Fruit fly (Drosophila melanogaster) whole organism, embryonic: ENCODE data around the gene Mkp3.

ENCODE experiments used
- B-H2 ChIP-seq: fragments of 200-800 bp; sonication (Bioruptor generic); optimal IDR thresholded peaks from 2 replicates; lab custom pipeline; 2018; ENCODE audit warnings: missing biosample characterization, mild to moderate bottlenecking, missing genetic modification characterization
- CG11504 ChIP-seq: fragments of 200-800 bp; sonication (Bioruptor generic); optimal IDR thresholded peaks from 3 replicates; lab custom pipeline; 2019; ENCODE audit warnings: missing biosample characterization, mild to moderate bottlenecking, missing genetic modification characterization, moderate library complexity
- CG11560 ChIP-seq: fragments of 200-800 bp; sonication (Bioruptor generic); IDR thresholded peaks from 3 replicates; pipeline ENCODE4 v1.3.6; 2022; ENCODE audit warnings: missing biosample characterization, missing genetic modification characterization
- CG11695 ChIP-seq: fragments of 200-800 bp; sonication (Bioruptor generic); IDR thresholded peaks from 3 replicates; pipeline ENCODE4 v1.3.6; 2022; ENCODE audit warnings: missing biosample characterization, missing genetic modification characterization
- CG12659 ChIP-seq: fragments of 200-800 bp; sonication (Bioruptor generic); optimal IDR thresholded peaks from 3 replicates; lab custom pipeline; 2017; ENCODE audit warnings: mild to moderate bottlenecking, missing biosample characterization, missing genetic modification reagents, missing genetic modification characterization
- CG16779 ChIP-seq: fragments of 200-800 bp; sonication (Bioruptor generic); IDR thresholded peaks from 2 replicates; pipeline ENCODE4 v1.3.6; 2022; ENCODE audit warnings: missing biosample characterization, missing genetic modification characterization
- CG17328 ChIP-seq: fragments of 200-800 bp; sonication (Bioruptor generic); IDR thresholded peaks from 2 replicates; pipeline ENCODE4 v1.3.6; 2022; ENCODE audit warnings: missing biosample characterization, missing genetic modification characterization
- CG17829 ChIP-seq: fragments of 200-800 bp; optimal IDR thresholded peaks from 2 replicates; lab custom pipeline; 2019; ENCODE audit warnings: missing biosample characterization, mild to moderate bottlenecking, missing genetic modification characterization, moderate library complexity
- CG2116 ChIP-seq: fragments of 200-800 bp; sonication (Bioruptor generic); optimal IDR thresholded peaks from 3 replicates; lab custom pipeline; 2018; ENCODE audit warnings: missing biosample characterization, mild to moderate bottlenecking, missing genetic modification characterization
- CG2120 ChIP-seq: fragments of 200-800 bp; sonication (Bioruptor generic); optimal IDR thresholded peaks from 3 replicates; lab custom pipeline; 2016; ENCODE audit warnings: missing biosample characterization, missing genetic modification characterization
- CG32772 ChIP-seq: fragments of 200-800 bp; sonication (Bioruptor generic); IDR thresholded peaks from 2 replicates; pipeline ENCODE4 v1.3.6; 2022; ENCODE audit warnings: missing biosample characterization, missing genetic modification characterization
- CG3726 ChIP-seq: fragments of 200-800 bp; sonication (Bioruptor generic); IDR thresholded peaks from 3 replicates; pipeline ENCODE4, ENCODE4 v1.3.6; 2022; ENCODE audit warnings: missing biosample characterization, missing genetic modification characterization
- CG43689 ChIP-seq: fragments of 200-800 bp; sonication (Bioruptor generic); IDR thresholded peaks from 2 replicates; pipeline ENCODE4 v1.3.6; 2022; ENCODE audit warnings: missing biosample characterization, missing genetic modification characterization
- CG4404 ChIP-seq: fragments of 200-800 bp; sonication (Bioruptor generic); IDR thresholded peaks from 2 replicates; pipeline ENCODE4 v1.3.6; 2022; ENCODE audit warnings: missing biosample characterization, missing genetic modification characterization
- CG5245 ChIP-seq: fragments of 200-800 bp; sonication (Bioruptor generic); optimal IDR thresholded peaks from 3 replicates; lab custom pipeline; 2016; ENCODE audit warnings: missing biosample characterization, missing genetic modification characterization
- CG9215 ChIP-seq: fragments of 200-800 bp; sonication (Bioruptor generic); IDR thresholded peaks from 2 replicates; pipeline ENCODE4 v1.3.6; 2022; ENCODE audit warnings: missing biosample characterization, missing genetic modification characterization
- CkIIα-i1 ChIP-seq: fragments of 200-800 bp; sonication (Bioruptor generic); IDR thresholded peaks from 2 replicates; pipeline ENCODE4 v1.3.6; 2022; ENCODE audit warnings: missing biosample characterization, missing genetic modification characterization
- Dp ChIP-seq: fragments of 200-800 bp; sonication (Bioruptor generic); optimal IDR thresholded peaks from 2 replicates; lab custom pipeline; 2018; ENCODE audit warnings: missing biosample characterization, mild to moderate bottlenecking, missing genetic modification characterization, moderate library complexity
- Dref ChIP-seq: fragments of 200-800 bp; sonication (Bioruptor generic); IDR thresholded peaks from 2 replicates; pipeline ENCODE4 v1.3.6; 2022; ENCODE audit warnings: missing biosample characterization, missing genetic modification characterization
- ERR ChIP-seq: fragments of 200-800 bp; sonication (Bioruptor generic); optimal IDR thresholded peaks from 2 replicates; lab custom pipeline; 2016; ENCODE audit warnings: missing biosample characterization, missing genetic modification characterization
- Fer1 ChIP-seq: fragments of 200-800 bp; sonication (Bioruptor generic); optimal IDR thresholded peaks from 2 replicates; lab custom pipeline; 2017; ENCODE audit warnings: missing biosample characterization, mild to moderate bottlenecking, missing genetic modification characterization
- HHEX ChIP-seq: fragments of 200-800 bp; sonication (Bioruptor generic); optimal IDR thresholded peaks from 3 replicates; lab custom pipeline; 2017; ENCODE audit warnings: missing biosample characterization, mild to moderate bottlenecking, missing genetic modification characterization, missing genetic modification reagents
- HLHmδ ChIP-seq: fragments of 200-800 bp; sonication (Bioruptor generic); optimal IDR thresholded peaks from 2 replicates; lab custom pipeline; 2018; ENCODE audit warnings: missing biosample characterization, mild to moderate bottlenecking, missing genetic modification characterization, moderate library complexity
- MBD-R2 ChIP-seq: fragments of 200-800 bp; sonication (Bioruptor generic); IDR thresholded peaks from 2 replicates; pipeline ENCODE4 v1.3.6; 2022; ENCODE audit warnings: missing biosample characterization, missing genetic modification characterization
- Meics ChIP-seq: fragments of 200-800 bp; sonication (Bioruptor generic); optimal IDR thresholded peaks from 2 replicates; lab custom pipeline; 2017; ENCODE audit warnings: missing biosample characterization, mild to moderate bottlenecking, missing genetic modification characterization
- Ssrp ChIP-seq: fragments of 200-800 bp; sonication (Bioruptor generic); optimal IDR thresholded peaks from 2 replicates; lab custom pipeline; 2018; ENCODE audit warnings: missing biosample characterization, mild to moderate bottlenecking, missing genetic modification characterization, moderate library complexity
- Taf1 ChIP-seq: fragments of 200-800 bp; sonication (Bioruptor generic); IDR thresholded peaks from 2 replicates; pipeline ENCODE4 v1.3.6; 2022; ENCODE audit warnings: missing biosample characterization, missing genetic modification characterization
- YL-1 ChIP-seq: fragments of 200-800 bp; sonication (Bioruptor generic); optimal IDR thresholded peaks from 3 replicates; lab custom pipeline; 2017; ENCODE audit warnings: missing biosample characterization, mild to moderate bottlenecking, missing genetic modification characterization
- ac ChIP-seq: fragments of 200-800 bp; sonication (Bioruptor generic); optimal IDR thresholded peaks from 3 replicates; lab custom pipeline; 2017; ENCODE audit warnings: missing biosample characterization, mild to moderate bottlenecking, missing genetic modification characterization
- ato ChIP-seq: fragments of 200-800 bp; sonication (Bioruptor generic); IDR thresholded peaks from 2 replicates; pipeline ENCODE4 v1.3.6; 2022; ENCODE audit warnings: missing biosample characterization, missing genetic modification characterization; ENCODE audit not compliant: partially characterized antibody
- bbx ChIP-seq: fragments of 200-800 bp; sonication (Bioruptor generic); IDR thresholded peaks from 2 replicates; pipeline ENCODE4 v1.3.6; 2022; ENCODE audit warnings: missing biosample characterization, missing genetic modification characterization; ENCODE audit not compliant: partially characterized antibody
- chinmo ChIP-seq: fragments of 200-800 bp; sonication (Bioruptor generic); IDR thresholded peaks from 4 replicates; pipeline ENCODE4 v1.3.6; 2022; ENCODE audit warnings: missing biosample characterization, missing genetic modification characterization; ENCODE audit not compliant: partially characterized antibody
- dmrt11E ChIP-seq: fragments of 200-800 bp; sonication (Bioruptor generic); optimal IDR thresholded peaks from 3 replicates; lab custom pipeline; 2018; ENCODE audit warnings: missing biosample characterization, mild to moderate bottlenecking, missing genetic modification characterization, moderate library complexity
- emc ChIP-seq: fragments of 200-800 bp; sonication (Bioruptor generic); optimal IDR thresholded peaks from 2 replicates; lab custom pipeline; 2016; ENCODE audit warnings: missing biosample characterization, missing genetic modification characterization
- fru ChIP-seq: fragments of >200 bp; optimal IDR thresholded peaks from 2 replicates; lab custom pipeline; 2017
- hbn ChIP-seq: fragments of 200-800 bp; sonication (Bioruptor generic); IDR thresholded peaks from 2 replicates; pipeline ENCODE4 v1.3.6; 2022; ENCODE audit warnings: missing biosample characterization, missing genetic modification characterization; ENCODE audit not compliant: partially characterized antibody
- lmd ChIP-seq: fragments of 200-800 bp; sonication (Bioruptor generic); IDR thresholded peaks from 2 replicates; pipeline ENCODE4 v1.3.6; 2022; ENCODE audit warnings: missing biosample characterization, missing genetic modification characterization
- odd ChIP-seq: fragments of 200-800 bp; sonication (Bioruptor generic); optimal IDR thresholded peaks from 2 replicates; lab custom pipeline; 2017; ENCODE audit warnings: missing biosample characterization, mild to moderate bottlenecking, missing genetic modification characterization
- p53 ChIP-seq: fragments of 200-800 bp; sonication (Bioruptor generic); optimal IDR thresholded peaks from 2 replicates; lab custom pipeline; 2016; ENCODE audit warnings: missing biosample characterization, missing genetic modification characterization
- pita ChIP-seq: fragments of 200-800 bp; sonication (Bioruptor generic); optimal IDR thresholded peaks from 2 replicates; lab custom pipeline; 2017; ENCODE audit warnings: missing biosample characterization, mild to moderate bottlenecking, missing genetic modification characterization
- pnt ChIP-seq: fragments of 200-800 bp; sonication (Bioruptor generic); optimal IDR thresholded peaks from 3 replicates; lab custom pipeline; 2016; ENCODE audit warnings: missing biosample characterization, missing genetic modification characterization
- prd ChIP-seq, 3 experiments: fragments of >200 bp in 2 of 3; fragments of 200-800 bp in 1 of 3; sonication (Bioruptor generic) in 1 of 3; optimal IDR thresholded peaks in 2 of 3; IDR thresholded peaks in 1 of 3; 2 replicates in 2 of 3; 3 replicates in 1 of 3; pipeline versions ENCODE4 v1.3.6 to Lab custom; 2017 to 2022; ENCODE audit warnings: missing biosample characterization in 1 of 3, missing genetic modification characterization in 1 of 3
- psq ChIP-seq: fragments of 200-800 bp; sonication (Bioruptor generic); optimal IDR thresholded peaks from 2 replicates; lab custom pipeline; 2017; ENCODE audit warnings: missing biosample characterization, missing genetic modification characterization
- ro ChIP-seq: fragments of 200-800 bp; sonication (Bioruptor generic); IDR thresholded peaks from 2 replicates; pipeline ENCODE4 v1.3.6; 2022; ENCODE audit warnings: missing biosample characterization, missing genetic modification characterization
- slbo ChIP-seq: fragments of 200-800 bp; sonication (Bioruptor generic); IDR thresholded peaks from 2 replicates; pipeline ENCODE4 v1.3.6; 2022; ENCODE audit warnings: missing biosample characterization, missing genetic modification characterization
- sna ChIP-seq: fragments of 200-800 bp; sonication (Bioruptor generic); IDR thresholded peaks from 2 replicates; pipeline ENCODE4 v1.3.6; 2022; ENCODE audit warnings: missing biosample characterization, missing genetic modification characterization; ENCODE audit not compliant: partially characterized antibody
- sug ChIP-seq: fragments of 200-800 bp; optimal IDR thresholded peaks from 2 replicates; lab custom pipeline; 2019; ENCODE audit warnings: missing biosample characterization, mild to moderate bottlenecking, missing genetic modification characterization, moderate library complexity
- vfl ChIP-seq: fragments of 200-800 bp; sonication (Bioruptor generic); optimal IDR thresholded peaks from 2 replicates; lab custom pipeline; 2016; ENCODE audit warnings: missing biosample characterization, missing genetic modification characterization

Mkp3 gene

DNA sequence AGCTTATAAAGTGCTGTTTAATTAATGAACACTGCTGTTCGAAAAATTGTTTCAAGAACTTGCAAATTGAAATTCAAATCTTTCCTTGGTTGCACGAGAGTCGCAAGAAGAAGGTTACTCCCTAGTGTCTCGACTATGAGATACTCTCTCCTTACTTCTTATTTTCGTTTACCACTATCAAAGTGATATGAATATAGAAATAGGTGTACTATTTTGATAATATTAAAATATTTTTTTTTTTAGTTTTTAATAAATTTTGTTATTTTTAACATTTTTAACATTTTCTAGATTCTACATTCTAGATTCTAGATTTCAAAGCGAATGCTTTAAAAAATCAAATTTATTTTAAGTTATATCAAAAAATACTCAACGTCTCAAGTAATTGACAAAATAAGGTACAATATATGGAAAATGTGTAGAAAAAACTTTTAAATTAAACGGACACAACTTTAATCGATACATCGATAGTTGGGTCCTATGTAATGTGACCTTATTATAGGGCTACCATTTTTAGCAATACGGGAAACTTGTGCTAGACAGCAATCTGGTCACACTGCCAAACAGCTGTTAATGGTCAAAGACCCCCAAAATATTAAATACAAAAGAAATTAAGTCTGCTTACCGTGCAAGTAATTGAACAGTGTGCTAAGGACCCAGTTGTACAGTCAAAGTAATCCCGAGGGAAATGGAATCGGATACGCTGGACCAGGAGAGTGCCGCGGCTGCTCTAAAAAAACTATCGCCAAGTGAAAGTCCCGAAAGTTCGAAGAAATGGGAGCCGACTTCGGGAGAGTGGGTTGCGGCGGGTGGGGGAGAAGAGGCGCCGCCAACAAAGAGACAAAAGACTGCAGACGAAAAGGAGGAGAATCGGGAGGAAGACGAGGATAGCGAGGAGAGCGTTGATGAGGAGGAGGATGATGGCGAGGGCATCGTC lies 6.2 kb upstream of the Mkp3 start, which contains the start of gene MESR6 (continued):
- TF ChIP-seq CG32772 (GFP tag; lab: Robert Waterston, UW), result no peak
- peak; percentile 71 for TF ChIP-seq CG2116 (GFP tag; lab: Kevin White, UChicago)
- peak; percentile 22 for TF ChIP-seq CG17829 (tag; lab: Kevin White, UChicago)
- peak; percentile 11 for TF ChIP-seq Ssrp
- TF ChIP-seq sug (tag; lab: Kevin White, UChicago), result peak; percentile 34
- TF ChIP-seq dmrt11E (tag; lab: Kevin White, UChicago), result no peak
- TF ChIP-seq B-H2 (GFP tag; lab: Kevin White, UChicago), result peak; percentile 13
- TF ChIP-seq YL-1 (GFP tag; lab: Kevin White, UChicago), result peak; percentile 46
- no peak for TF ChIP-seq fru (lab: Kevin White, UChicago)
- TF ChIP-seq prd (optimal IDR thresholded peaks at IDR 0.05; lab: Kevin White, UChicago), result no peak
- TF ChIP-seq prd (GFP tag; IDR thresholded peaks at IDR 0.05; lab: Robert Waterston, UW), result peak; percentile 32; the same call in 1 of the 3 replicates
- TF ChIP-seq vfl (GFP tag; lab: Kevin White, UChicago), result no peak
- no peak for TF ChIP-seq Fer1 (GFP tag; lab: Kevin White, UChicago)
- TF ChIP-seq HLHmδ (GFP tag; lab: Kevin White, UChicago), result no peak
- TF ChIP-seq CG16779 (GFP tag; lab: Robert Waterston, UW), result no peak
- no peak for TF ChIP-seq CG9215 (GFP tag; lab: Robert Waterston, UW)
- TF ChIP-seq bbx (GFP tag; lab: Robert Waterston, UW), result peak; percentile 84
- no peak for TF ChIP-seq emc (GFP tag; lab: Kevin White, UChicago)
- TF ChIP-seq p53 (GFP tag; lab: Kevin White, UChicago), result no peak
- peak; percentile 28; the same call in 1 of the 3 replicates for TF ChIP-seq CG11695 (GFP tag; lab: Robert Waterston, UW)
- peak; percentile 37 for TF ChIP-seq HHEX (GFP tag; lab: Kevin White, UChicago)
- peak; percentile 83 for TF ChIP-seq hbn (GFP tag; lab: Robert Waterston, UW)
- TF ChIP-seq slbo, result peak; percentile 19; the same call in 1 of the 2 replicates
- peak; percentile 14 for TF ChIP-seq CG2120 (GFP tag; lab: Kevin White, UChicago)
- peak; percentile 93 for TF ChIP-seq MBD-R2 (GFP tag; lab: Robert Waterston, UW)
- TF ChIP-seq sna (GFP tag; lab: Robert Waterston, UW), result peak; percentile 75
- TF ChIP-seq Dref, result peak; percentile 91
- no peak for TF ChIP-seq CG5245 (GFP tag; lab: Kevin White, UChicago)
- no peak for TF ChIP-seq Taf1 (GFP tag; lab: Robert Waterston, UW)
- no peak for TF ChIP-seq ERR (GFP tag; lab: Kevin White, UChicago)
- peak; percentile 54 for TF ChIP-seq Meics (GFP tag; lab: Kevin White, UChicago)
- no peak for TF ChIP-seq CG3726 (GFP tag; lab: Robert Waterston, UW)
- no peak for TF ChIP-seq ac
- TF ChIP-seq CG17328 (GFP tag; lab: Robert Waterston, UW), result peak; percentile 9; the same call in 1 of the 2 replicates
- peak; percentile 61 for TF ChIP-seq CG12659 (GFP tag; lab: Kevin White, UChicago)
- TF ChIP-seq odd (GFP tag; lab: Kevin White, UChicago), result no peak
- no peak for TF ChIP-seq pita
- no peak for TF ChIP-seq CkIIα-i1 (GFP tag; lab: Robert Waterston, UW)
- TF ChIP-seq Dp, result peak; percentile 64
- 0 out of 4 replicates have a peak, but pooled peaks have one; percentile 14 for TF ChIP-seq chinmo (GFP tag; lab: Robert Waterston, UW)
- TF ChIP-seq pnt (GFP tag; lab: Kevin White, UChicago), result no peak
- no peak for TF ChIP-seq CG43689
- no peak for TF ChIP-seq CG4404 (GFP tag; lab: Robert Waterston, UW)
- peak; percentile 58 for TF ChIP-seq ato (GFP tag; lab: Robert Waterston, UW)
- no peak for TF ChIP-seq ro
- TF ChIP-seq CG11504 (tag; lab: Kevin White, UChicago), result peak; percentile 52
- no peak for TF ChIP-seq CG11560 (tag; lab: Robert Waterston, UW)
- TF ChIP-seq lmd (GFP tag; lab: Robert Waterston, UW), result peak; percentile 13; the same call in 1 of the 2 replicates
- TF ChIP-seq psq, result no peak
